Fruit fly (Drosophila melanogaster) whole organism, pupa: ENCODE measurements at regions not wholly inside any gene's neighbourhood (a gene's known extent, or its start where the extent isn't known, plus 50 kb on each side); places are given as distances from the start of the nearest gene placed in this dataset.

Source experiments
- CG10348 ChIP-seq: fragments of 200-800 bp; sonication (Bioruptor generic); IDR thresholded peaks from 2 replicates; pipeline ENCODE4 v1.3.6; 2022; ENCODE audit warnings: missing biosample characterization, missing genetic modification characterization
- CG12605 ChIP-seq: fragments of 200-800 bp; sonication (Bioruptor generic); IDR thresholded peaks from 2 replicates; pipeline ENCODE4 v1.3.6; 2022; ENCODE audit warnings: missing biosample characterization, missing genetic modification characterization
- CG13204 ChIP-seq: fragments of 200-800 bp; sonication (Bioruptor generic); optimal IDR thresholded peaks from 2 replicates; lab custom pipeline; 2018; ENCODE audit warnings: missing biosample characterization, mild to moderate bottlenecking, missing genetic modification characterization, moderate library complexity
- CG14655 ChIP-seq: fragments of 200-800 bp; sonication (Bioruptor generic); optimal IDR thresholded peaks from 3 replicates; lab custom pipeline; 2017; ENCODE audit warnings: mild to moderate bottlenecking, missing biosample characterization, missing genetic modification reagents, missing genetic modification characterization
- CG15710 ChIP-seq: fragments of 200-800 bp; sonication (Bioruptor generic); optimal IDR thresholded peaks from 2 replicates; lab custom pipeline; 2018; ENCODE audit warnings: missing biosample characterization, mild to moderate bottlenecking, missing genetic modification characterization, moderate library complexity
- CG17806 ChIP-seq: fragments of 200-800 bp; sonication (Bioruptor generic); optimal IDR thresholded peaks from 2 replicates; lab custom pipeline; 2018; ENCODE audit warnings: missing biosample characterization, mild to moderate bottlenecking, missing genetic modification characterization, moderate library complexity
- CG32121 ChIP-seq: fragments of 200-800 bp; sonication (Bioruptor generic); IDR thresholded peaks from 2 replicates; pipeline ENCODE4 v1.3.6; 2022; ENCODE audit warnings: missing biosample characterization, missing genetic modification characterization
- CG34367 ChIP-seq: fragments of 200-800 bp; sonication (Bioruptor generic); optimal IDR thresholded peaks from 2 replicates; lab custom pipeline; 2018; ENCODE audit warnings: missing biosample characterization, mild to moderate bottlenecking, missing genetic modification characterization
- CG4496 ChIP-seq: fragments of 200-800 bp; sonication (Bioruptor generic); IDR thresholded peaks from 3 replicates; pipeline ENCODE4 v1.3.6; 2022; ENCODE audit warnings: missing biosample characterization, missing genetic modification characterization
- CG8159 ChIP-seq: fragments of 200-800 bp; sonication (Bioruptor generic); optimal IDR thresholded peaks from 3 replicates; lab custom pipeline; 2018; ENCODE audit warnings: missing biosample characterization, mild to moderate bottlenecking, missing genetic modification characterization, moderate library complexity
- CG8301 ChIP-seq: fragments of 200-800 bp; sonication (Bioruptor generic); optimal IDR thresholded peaks from 2 replicates; lab custom pipeline; 2018; ENCODE audit warnings: missing biosample characterization, mild to moderate bottlenecking, missing genetic modification characterization
- CG9948 ChIP-seq: fragments of 200-800 bp; sonication (Bioruptor generic); optimal IDR thresholded peaks from 2 replicates; lab custom pipeline; 2018; ENCODE audit warnings: missing biosample characterization, mild to moderate bottlenecking, missing genetic modification characterization, moderate library complexity
- D1 ChIP-seq: fragments of 200-800 bp; sonication (Bioruptor generic); optimal IDR thresholded peaks from 2 replicates; lab custom pipeline; 2018; ENCODE audit warnings: missing biosample characterization, mild to moderate bottlenecking, missing genetic modification characterization, moderate library complexity
- EcR ChIP-seq: fragments of 200-800 bp; sonication (Bioruptor generic); optimal IDR thresholded peaks from 3 replicates; lab custom pipeline; 2019; ENCODE audit warnings: missing biosample characterization, missing genetic modification characterization, mild to moderate bottlenecking, moderate library complexity, missing genetic modification reagents
- Ets98B ChIP-seq: fragments of 200-800 bp; sonication (Bioruptor generic); IDR thresholded peaks from 2 replicates; pipeline ENCODE4 v1.3.6; 2022; ENCODE audit warnings: missing biosample characterization, missing genetic modification characterization
- Pif1A ChIP-seq: fragments of 200-800 bp; sonication (Bioruptor generic); optimal IDR thresholded peaks from 3 replicates; lab custom pipeline; 2016; ENCODE audit warnings: missing biosample characterization, missing genetic modification characterization
- Pif1B ChIP-seq: fragments of 200-800 bp; sonication (Bioruptor generic); optimal IDR thresholded peaks from 3 replicates; lab custom pipeline; 2016; ENCODE audit warnings: missing biosample characterization, missing genetic modification characterization
- Snoo ChIP-seq: fragments of 200-800 bp; sonication (Bioruptor generic); optimal IDR thresholded peaks from 3 replicates; lab custom pipeline; 2017; ENCODE audit warnings: missing biosample characterization, mild to moderate bottlenecking, missing genetic modification characterization, inconsistent platforms
- fd96Ca ChIP-seq: fragments of 200-800 bp; sonication (Bioruptor generic); IDR thresholded peaks from 3 replicates; pipeline ENCODE4 v1.3.6; 2022; ENCODE audit warnings: missing biosample characterization, missing genetic modification characterization
- gl ChIP-seq: fragments of 200-800 bp; sonication (Bioruptor generic); optimal IDR thresholded peaks from 2 replicates; lab custom pipeline; 2018; ENCODE audit warnings: missing biosample characterization, mild to moderate bottlenecking, missing genetic modification characterization
- rn ChIP-seq: fragments of 200-800 bp; sonication (Bioruptor generic); IDR thresholded peaks from 2 replicates; pipeline ENCODE4 v1.3.6; 2022; ENCODE audit warnings: missing biosample characterization, missing genetic modification characterization

- TF ChIP-seq fd96Ca (GFP tag; lab: Robert Waterston, UW) (peak; percentile 82), CG14655 (GFP tag; lab: Kevin White, UChicago) (peak; percentile 46), CG17806 (tag; lab: Kevin White, UChicago) (peak; percentile 37), Snoo (no peak), CG4496 (GFP tag; lab: Robert Waterston, UW) (no peak), Pif1A (GFP tag; lab: Kevin White, UChicago) (no peak), CG10348 (no peak), CG13204 (GFP tag; lab: Kevin White, UChicago) (no peak), CG8301 (tag; lab: Kevin White, UChicago) (no peak), CG32121 (peak; percentile 74), gl (tag; lab: Kevin White, UChicago) (no peak), Pif1B (no peak), EcR (GFP tag; lab: Kevin White, UChicago) (no peak), CG9948 (no peak), CG15710 (tag; lab: Kevin White, UChicago) (peak; percentile 26), CG12605 (GFP tag; lab: Robert Waterston, UW) (no peak), CG34367 (no peak), D1 (tag; lab: Kevin White, UChicago) (no peak), Ets98B (peak; percentile 35; the same call in 1 of the 2 replicates), CG8159 (tag; lab: Kevin White, UChicago) (peak; percentile 47), rn (GFP tag; lab: Robert Waterston, UW) (no peak)
These were observed 50.0 kb upstream of the CG12362 start for dm6 chr3L:10362548-10363157.
